Worm (Caenorhabditis elegans) whole organism, mixed stage, embryonic: Measurements from ENCODE around the gene abch-1.

ENCODE experiments used
- drap-1 ChIP-seq: fragments of 200-800 bp; sonication (Bioruptor generic); optimal IDR thresholded peaks from 3 replicates; lab custom pipeline; 2018; ENCODE audit warnings: mild to moderate bottlenecking, missing genetic modification characterization, missing compliant biosample characterization
- elt-1 ChIP-seq: sonication (generic microtip); optimal IDR thresholded peaks from 2 replicates; lab custom pipeline; 2017; ENCODE audit warnings: missing genetic modification characterization, mild to moderate bottlenecking, missing compliant biosample characterization, antibody characterized with exemption, moderate library complexity, borderline replicate concordance; ENCODE audit not compliant: insufficient read depth
- ham-2 ChIP-seq: fragments of 200-800 bp; sonication (Bioruptor generic); optimal IDR thresholded peaks from 2 replicates; lab custom pipeline; 2018; ENCODE audit warnings: mild to moderate bottlenecking, missing genetic modification characterization, missing compliant biosample characterization
- lin-13 ChIP-seq: fragments of 150-350 bp; optimal IDR thresholded peaks from 2 replicates; lab custom pipeline; 2014; ENCODE audit warnings: missing biosample characterization, missing genetic modification characterization
- unc-39 ChIP-seq: fragments of 150-350 bp; optimal IDR thresholded peaks from 2 replicates; lab custom pipeline; 2014; ENCODE audit warnings: missing biosample characterization, missing genetic modification characterization
- unc-62 ChIP-seq: fragments of 150-350 bp; optimal IDR thresholded peaks from 2 replicates; lab custom pipeline; 2014; ENCODE audit warnings: missing biosample characterization, missing genetic modification reagents, missing genetic modification characterization
- ztf-11 ChIP-seq: fragments of 150-350 bp; optimal IDR thresholded peaks from 2 replicates; lab custom pipeline; 2014; ENCODE audit warnings: missing biosample characterization, missing genetic modification characterization

- no peak for TF ChIP-seq unc-39
- TF ChIP-seq unc-62 (GFP tag; lab: Kevin White, UChicago) = no peak
- TF ChIP-seq ham-2 (GFP tag; lab: Kevin White, UChicago) = no peak
- no peak for TF ChIP-seq ztf-11 (tag; lab: Kevin White, UChicago)
- TF ChIP-seq drap-1 (GFP tag; lab: Kevin White, UChicago) = no peak
- no peak for TF ChIP-seq elt-1 (tag; lab: Kevin White, UChicago)
- TF ChIP-seq lin-13 (tag; lab: Kevin White, UChicago) = no peak
These were observed at the start of gene abch-1 for ce11 chrII:6531527-6531926.
